Fruit fly (Drosophila melanogaster): ENCODE data around the gene Cox11.

DNA sequence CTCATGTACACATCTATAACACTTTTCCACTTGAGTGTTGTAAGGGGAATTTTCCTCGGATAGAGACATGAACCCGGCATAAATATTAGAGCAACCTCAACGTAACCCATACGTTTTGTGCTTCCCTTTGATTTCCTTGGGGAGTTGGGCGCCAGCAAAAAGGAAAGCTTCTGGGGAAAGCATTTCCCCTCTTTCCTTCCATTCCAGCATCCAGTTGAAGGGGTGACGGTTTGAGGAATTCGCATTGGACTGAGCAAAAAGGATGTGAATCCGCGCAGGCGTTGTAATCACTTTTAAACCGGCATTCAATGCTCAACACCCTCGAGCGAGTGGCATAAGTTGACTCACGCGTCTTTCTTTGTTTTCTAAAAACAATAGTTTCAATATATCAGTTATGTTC lies 11.8 kb upstream of the Cox11 start:
- TF ChIP-seq CG8478 (optimal IDR thresholded peaks at IDR 0.05): no peak
- TF ChIP-seq psq (optimal IDR thresholded peaks at IDR 0.05): no peak
- no peak for TF ChIP-seq Dll (optimal IDR thresholded peaks at IDR 0.05)
- TF ChIP-seq pan (optimal IDR thresholded peaks at IDR 0.05): no peak
- no peak for TF ChIP-seq EcR (GFP tag; optimal IDR thresholded peaks at IDR 0.05)
- TF ChIP-seq usp (GFP tag; optimal IDR thresholded peaks at IDR 0.05): no peak

Data from whole organism.